Fruit fly (Drosophila melanogaster) whole organism, adult: Measurements from ENCODE around the gene BigH1.
A peak's percentile ranks its signal among the peaks of the same experiment; 100 is the strongest.

ENCODE experiments used
- CG12768 ChIP-seq: fragments of 200-800 bp; sonication (Bioruptor generic); optimal IDR thresholded peaks from 2 replicates; lab custom pipeline; 2017; ENCODE audit warnings: missing biosample characterization, missing genetic modification characterization, mild to moderate bottlenecking, moderate library complexity, missing genetic modification reagents
- CG1620 ChIP-seq: fragments of 200-800 bp; sonication (Bioruptor generic); optimal IDR thresholded peaks from 2 replicates; lab custom pipeline; 2016; ENCODE audit warnings: missing biosample characterization, missing genetic modification characterization
- CG5204 ChIP-seq: fragments of 200-800 bp; sonication (Bioruptor generic); optimal IDR thresholded peaks from 2 replicates; lab custom pipeline; 2016; ENCODE audit warnings: missing biosample characterization, missing genetic modification characterization
- CG7045 ChIP-seq: fragments of 200-800 bp; sonication (Bioruptor generic); optimal IDR thresholded peaks from 2 replicates; lab custom pipeline; 2017; ENCODE audit warnings: missing biosample characterization, mild to moderate bottlenecking, missing genetic modification characterization
- CG7101 ChIP-seq: fragments of 200-800 bp; sonication (Bioruptor generic); optimal IDR thresholded peaks from 2 replicates; lab custom pipeline; 2018; ENCODE audit warnings: missing biosample characterization, mild to moderate bottlenecking, missing genetic modification characterization, moderate library complexity
- Clk ChIP-seq: fragments of 200-800 bp; sonication (Bioruptor generic); optimal IDR thresholded peaks from 2 replicates; lab custom pipeline; 2017; ENCODE audit warnings: missing biosample characterization, missing genetic modification characterization
- Mnt ChIP-seq: fragments of 200-800 bp; sonication (Bioruptor generic); optimal IDR thresholded peaks from 2 replicates; lab custom pipeline; 2016; ENCODE audit warnings: missing biosample characterization, mild to moderate bottlenecking, missing genetic modification characterization
- bab1 ChIP-seq: fragments of 200-800 bp; sonication (Bioruptor generic); optimal IDR thresholded peaks from 3 replicates; lab custom pipeline; 2019; ENCODE audit warnings: missing biosample characterization, mild to moderate bottlenecking, missing genetic modification characterization, moderate library complexity
- cic ChIP-seq: fragments of 200-800 bp; sonication (Bioruptor generic); optimal IDR thresholded peaks from 2 replicates; lab custom pipeline; 2017; ENCODE audit warnings: missing biosample characterization, mild to moderate bottlenecking, missing genetic modification characterization, moderate library complexity
- kay ChIP-seq: fragments of 200-800 bp; sonication (Bioruptor generic); peaks from one replicate; lab custom pipeline; 2016; ENCODE audit warnings: missing biosample characterization, missing genetic modification characterization, borderline replicate concordance
- tj ChIP-seq: fragments of 200-800 bp; sonication (Bioruptor generic); optimal IDR thresholded peaks from 3 replicates; lab custom pipeline; 2017; ENCODE audit warnings: missing biosample characterization, mild to moderate bottlenecking, missing genetic modification characterization, moderate library complexity

- TF ChIP-seq kay (GFP tag; lab: Kevin White, UChicago), result peak; percentile 23
- no peak for TF ChIP-seq Clk (GFP tag; lab: Kevin White, UChicago)
- no peak for TF ChIP-seq CG7101
- TF ChIP-seq Mnt (GFP tag; lab: Kevin White, UChicago), result no peak
- no peak for TF ChIP-seq CG1620
- no peak for TF ChIP-seq CG7045 (GFP tag; lab: Kevin White, UChicago)
- no peak for TF ChIP-seq cic
- TF ChIP-seq CG5204 (GFP tag; lab: Kevin White, UChicago), result no peak
- no peak for TF ChIP-seq tj (GFP tag; lab: Kevin White, UChicago)
- no peak for TF ChIP-seq CG12768 (GFP tag; lab: Kevin White, UChicago)
- no peak for TF ChIP-seq bab1 (GFP tag; lab: Kevin White, UChicago)
These were observed 43.1 kb downstream of the BigH1 start for dm6 chr3R:14706354-14706753.
